Comparison of ENCODE assay signal across 1 fruit fly cellular context in the genomic region with DNA sequence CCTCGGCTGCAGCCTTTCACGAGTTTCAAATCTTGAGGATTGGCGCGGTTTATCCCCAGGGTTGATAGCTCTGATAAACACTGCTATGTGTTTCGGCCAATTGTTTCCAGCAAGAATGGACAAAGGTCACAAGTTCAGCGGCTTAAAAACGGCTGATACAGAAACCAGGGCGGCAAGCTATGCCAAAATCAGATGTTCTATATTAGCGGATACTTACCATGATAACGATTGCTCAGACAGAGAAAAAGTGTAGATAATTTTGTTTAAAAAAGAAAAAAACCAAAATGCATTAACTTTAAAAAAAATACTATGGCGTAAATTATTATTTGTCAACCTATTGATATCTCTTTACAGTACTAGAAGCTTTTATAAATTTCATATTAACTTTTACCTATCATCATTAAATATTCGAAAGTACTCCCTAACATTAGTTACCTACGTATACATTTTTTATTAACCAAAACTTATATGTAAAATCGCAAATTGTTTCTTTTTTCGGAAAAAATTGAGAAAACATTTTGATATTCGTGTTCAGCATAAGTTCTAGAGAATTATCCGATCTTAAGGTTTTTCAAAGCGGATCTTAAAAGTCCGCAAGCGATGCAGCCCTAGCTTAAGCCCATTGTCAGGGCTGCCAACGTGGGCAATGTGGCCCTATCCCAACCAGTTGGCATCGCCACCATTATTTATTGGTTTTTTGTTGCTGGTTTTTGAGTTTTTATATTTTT.
TF ChIP-seq lines count a peak whose summit lies in the region.

A gene (minus strand): TSS at position 339 of the 728 bp plus-strand sequence.
A gene (plus strand): TSS at position 658 of the 728 bp plus-strand sequence.

TF ChIP-seq in whole organism, embryonic, 481 proteins besides CTCF, POLR2A, EP300 and RAD21 (continued from another document and continues in another):
- TF ChIP-seq sisA (GFP tag; IDR thresholded peaks at IDR 0.05; lab: Robert Waterston, UW) (peak; percentile 76), CG17385 (GFP tag; optimal IDR thresholded peaks at IDR 0.05; lab: Kevin White, UChicago) (peak; percentile 68), fd96Cb (tag; optimal IDR thresholded peaks at IDR 0.05; lab: Kevin White, UChicago) (peak; percentile 8), Rx (GFP tag; IDR thresholded peaks at IDR 0.05; lab: Robert Waterston, UW) (no peak), salm (tag; optimal IDR thresholded peaks at IDR 0.05; lab: Kevin White, UChicago) (peak; percentile 41), H15 (GFP tag; IDR thresholded peaks at IDR 0.05; lab: Robert Waterston, UW) (no peak; the same call in 2 of the 3 replicates), run (tag; optimal IDR thresholded peaks at IDR 0.05; lab: Kevin White, UChicago) (peak; percentile 36), Spps (tag; optimal IDR thresholded peaks at IDR 0.05; lab: Kevin White, UChicago) (no peak), ind (GFP tag; optimal IDR thresholded peaks at IDR 0.05; lab: Kevin White, UChicago) (peak; percentile 62), CG10209 (GFP tag; optimal IDR thresholded peaks at IDR 0.05; lab: Kevin White, UChicago) (peak; percentile 66), CG10565 (GFP tag; optimal IDR thresholded peaks at IDR 0.05; lab: Kevin White, UChicago) (no peak), D19B (GFP tag; optimal IDR thresholded peaks at IDR 0.05; lab: Kevin White, UChicago) (peak; percentile 82), Xrp1 (GFP tag; IDR thresholded peaks at IDR 0.05; lab: Robert Waterston, UW) (0 out of 2 replicates have a peak, but pooled peaks have one; percentile 46), cas (GFP tag; IDR thresholded peaks at IDR 0.05; lab: Robert Waterston, UW) (peak; percentile 12; the same call in 1 of the 2 replicates), GATAe (GFP tag; conservative IDR thresholded peaks at IDR 0.05; lab: Robert Waterston, UW) (no peak), caup (GFP tag; optimal IDR thresholded peaks at IDR 0.05; lab: Kevin White, UChicago; ENCODE audit: severe bottlenecking) (peak; percentile 49), jumu (GFP tag; optimal IDR thresholded peaks at IDR 0.05; lab: Kevin White, UChicago) (peak; percentile 84), CG2678 (tag; optimal IDR thresholded peaks at IDR 0.05; lab: Kevin White, UChicago) (peak; percentile 84), prd (optimal IDR thresholded peaks at IDR 0.05; lab: Kevin White, UChicago) (no peak), prd (GFP tag; IDR thresholded peaks at IDR 0.05; lab: Robert Waterston, UW) (peak; percentile 62; the same call in 2 of the 3 replicates), hth (optimal IDR thresholded peaks at IDR 0.05; lab: Kevin White, UChicago) (no peak), lbe (GFP tag; optimal IDR thresholded peaks at IDR 0.05; lab: Kevin White, UChicago) (no peak), Ravus (GFP tag; IDR thresholded peaks at IDR 0.05; lab: Robert Waterston, UW) (no peak), Poxn (GFP tag; IDR thresholded peaks at IDR 0.05; lab: Robert Waterston, UW) (peak; percentile 42; the same call in 1 of the 2 replicates), fru (optimal IDR thresholded peaks at IDR 0.05; lab: Kevin White, UChicago) (no peak), Optix (GFP tag; IDR thresholded peaks at IDR 0.05; lab: Robert Waterston, UW) (peak; percentile 35; the same call in 1 of the 3 replicates), CG2875 (GFP tag; optimal IDR thresholded peaks at IDR 0.05; lab: Kevin White, UChicago) (no peak), toy (GFP tag; IDR thresholded peaks at IDR 0.05; lab: Robert Waterston, UW) (peak; percentile 18; the same call in 1 of the 2 replicates), schlank (tag; optimal IDR thresholded peaks at IDR 0.05; lab: Kevin White, UChicago) (peak; percentile 67), CG10979 (tag; optimal IDR thresholded peaks at IDR 0.05; lab: Kevin White, UChicago) (peak; percentile 40), CG2116 (GFP tag; optimal IDR thresholded peaks at IDR 0.05; lab: Kevin White, UChicago) (peak; percentile 60), CG3726 (GFP tag; IDR thresholded peaks at IDR 0.05; lab: Robert Waterston, UW) (no peak), hbn (GFP tag; IDR thresholded peaks at IDR 0.05; lab: Robert Waterston, UW; ENCODE audit: partially characterized antibody) (no peak), nau (GFP tag; optimal IDR thresholded peaks at IDR 0.05; lab: Kevin White, UChicago) (no peak), Oli (tag; optimal IDR thresholded peaks at IDR 0.05; lab: Kevin White, UChicago) (peak; percentile 78), CG12104 (GFP tag; optimal IDR thresholded peaks at IDR 0.05; lab: Kevin White, UChicago) (peak; percentile 72), CG2889 (GFP tag; IDR thresholded peaks at IDR 0.05; lab: Robert Waterston, UW) (peak; percentile 47; the same call in 1 of the 3 replicates), phol (tag; optimal IDR thresholded peaks at IDR 0.05; lab: Kevin White, UChicago) (peak; percentile 69), Camta (GFP tag; optimal IDR thresholded peaks at IDR 0.05; lab: Kevin White, UChicago) (peak; percentile 91), Taf1 (GFP tag; IDR thresholded peaks at IDR 0.05; lab: Robert Waterston, UW) (peak; percentile 10; the same call in 1 of the 2 replicates), CG11456 (GFP tag; IDR thresholded peaks at IDR 0.05; lab: Robert Waterston, UW) (peak; percentile 90), gsb-n (tag; optimal IDR thresholded peaks at IDR 0.05; lab: Kevin White, UChicago) (no peak), CG31365 (tag; optimal IDR thresholded peaks at IDR 0.05; lab: Kevin White, UChicago) (no peak), CG6683 (GFP tag; optimal IDR thresholded peaks at IDR 0.05; lab: Kevin White, UChicago) (no peak), YL-1 (GFP tag; optimal IDR thresholded peaks at IDR 0.05; lab: Kevin White, UChicago) (peak; percentile 55), Stat92E (GFP tag; optimal IDR thresholded peaks at IDR 0.05; lab: Kevin White, UChicago) (no peak), peb (GFP tag; IDR thresholded peaks at IDR 0.05; lab: Robert Waterston, UW) (no peak), CG9932 (GFP tag; IDR thresholded peaks at IDR 0.05; lab: Robert Waterston, UW) (peak; percentile 78), amos (GFP tag; IDR thresholded peaks at IDR 0.05; lab: Robert Waterston, UW; ENCODE audit: partially characterized antibody) (no peak), NfI (GFP tag; optimal IDR thresholded peaks at IDR 0.05; lab: Kevin White, UChicago) (peak; percentile 72), h (optimal IDR thresholded peaks at IDR 0.05; lab: Kevin White, UChicago) (no peak), gcm (GFP tag; optimal IDR thresholded peaks at IDR 0.05; lab: Kevin White, UChicago) (peak; percentile 60), pan (optimal IDR thresholded peaks at IDR 0.05; lab: Kevin White, UChicago) (no peak), pan (GFP tag; optimal IDR thresholded peaks at IDR 0.05 in 1 of 2, IDR thresholded peaks at IDR 0.05 in 1 of 2) (peak in 1 of 2 experiments; percentile 53), CHES-1-like (GFP tag; optimal IDR thresholded peaks at IDR 0.05; lab: Kevin White, UChicago) (peak; percentile 74), CG30020 (tag; optimal IDR thresholded peaks at IDR 0.05; lab: Kevin White, UChicago) (peak; percentile 62), maf-S (GFP tag; optimal IDR thresholded peaks at IDR 0.05; lab: Kevin White, UChicago) (peak; percentile 73), crol (GFP tag; IDR thresholded peaks at IDR 0.05; lab: Robert Waterston, UW) (no peak), B-H2 (GFP tag; optimal IDR thresholded peaks at IDR 0.05; lab: Kevin White, UChicago) (peak; percentile 74), vfl (GFP tag; optimal IDR thresholded peaks at IDR 0.05; lab: Kevin White, UChicago) (peak; percentile 85), NC2β (GFP tag; optimal IDR thresholded peaks at IDR 0.05; lab: Kevin White, UChicago) (peak; percentile 54), Hr39 (optimal IDR thresholded peaks at IDR 0.05; lab: Kevin White, UChicago) (no peak), usp (GFP tag; optimal IDR thresholded peaks at IDR 0.05; lab: Kevin White, UChicago) (no peak), sd (tag; optimal IDR thresholded peaks at IDR 0.05; lab: Kevin White, UChicago) (peak; percentile 22), CG15011 (GFP tag; optimal IDR thresholded peaks at IDR 0.05; lab: Kevin White, UChicago) (no peak), CG33557 (GFP tag; optimal IDR thresholded peaks at IDR 0.05; lab: Kevin White, UChicago) (peak; percentile 65), E2f1 (GFP tag; IDR thresholded peaks at IDR 0.05; lab: Robert Waterston, UW) (peak; percentile 44; the same call in 1 of the 2 replicates), dan (GFP tag; IDR thresholded peaks at IDR 0.05; lab: Robert Waterston, UW) (no peak), CG3281 (GFP tag; optimal IDR thresholded peaks at IDR 0.05; lab: Kevin White, UChicago) (peak; percentile 68), CG12744 (GFP tag; optimal IDR thresholded peaks at IDR 0.05; lab: Kevin White, UChicago) (peak; percentile 23), D19A (tag; optimal IDR thresholded peaks at IDR 0.05; lab: Kevin White, UChicago) (no peak), CG12236 (GFP tag; optimal IDR thresholded peaks at IDR 0.05; lab: Kevin White, UChicago) (no peak), zfh1 (GFP tag; IDR thresholded peaks at IDR 0.05; lab: Robert Waterston, UW) (peak; percentile 52; the same call in 2 of the 3 replicates), tin (GFP tag; optimal IDR thresholded peaks at IDR 0.05; lab: Kevin White, UChicago) (peak; percentile 61), ems (GFP tag; optimal IDR thresholded peaks at IDR 0.05; lab: Kevin White, UChicago) (peak; percentile 89), sima (GFP tag; optimal IDR thresholded peaks at IDR 0.05; lab: Kevin White, UChicago) (peak; percentile 8), CG34224 (GFP tag; IDR thresholded peaks at IDR 0.05; lab: Robert Waterston, UW; ENCODE audit: partially characterized antibody) (no peak), az2 (GFP tag; optimal IDR thresholded peaks at IDR 0.05; lab: Kevin White, UChicago) (peak; percentile 76), Ssrp (tag; optimal IDR thresholded peaks at IDR 0.05; lab: Kevin White, UChicago) (peak; percentile 43), CG15479 (GFP tag; optimal IDR thresholded peaks at IDR 0.05; lab: Kevin White, UChicago) (no peak), chn (GFP tag; optimal IDR thresholded peaks at IDR 0.05; lab: Kevin White, UChicago) (peak; percentile 59), CG5180 (GFP tag; optimal IDR thresholded peaks at IDR 0.05; lab: Kevin White, UChicago) (no peak), Gug (GFP tag; IDR thresholded peaks at IDR 0.05; lab: Robert Waterston, UW) (peak; percentile 62; the same call in 3 of the 4 replicates), sim (GFP tag; IDR thresholded peaks at IDR 0.05; lab: Robert Waterston, UW) (no peak), CG1529 (GFP tag; optimal IDR thresholded peaks at IDR 0.05; lab: Kevin White, UChicago) (peak; percentile 25), CG9797 (GFP tag; optimal IDR thresholded peaks at IDR 0.05; lab: Kevin White, UChicago) (no peak), Bgb (GFP tag; IDR thresholded peaks at IDR 0.05; lab: Robert Waterston, UW; ENCODE audit: partially characterized antibody) (no peak), CG17328 (GFP tag; IDR thresholded peaks at IDR 0.05; lab: Robert Waterston, UW) (peak; percentile 51; the same call in 1 of the 2 replicates), CG3995 (GFP tag; optimal IDR thresholded peaks at IDR 0.05; lab: Kevin White, UChicago) (no peak), Scr (GFP tag; IDR thresholded peaks at IDR 0.05; lab: Robert Waterston, UW; ENCODE audit: partially characterized antibody) (no peak), ttk (GFP tag; IDR thresholded peaks at IDR 0.05; lab: Robert Waterston, UW) (peak; percentile 39; the same call in 1 of the 2 replicates), lola (GFP tag; optimal IDR thresholded peaks at IDR 0.05; lab: Kevin White, UChicago) (peak in 1 of 3 experiments; percentile 85), CG8089 (GFP tag; optimal IDR thresholded peaks at IDR 0.05; lab: Kevin White, UChicago) (peak; percentile 39), al (GFP tag; IDR thresholded peaks at IDR 0.05; lab: Robert Waterston, UW) (peak; percentile 24), gsb (GFP tag; IDR thresholded peaks at IDR 0.05; lab: Robert Waterston, UW) (peak; percentile 39; the same call in 1 of the 2 replicates), CkIIα-i1 (GFP tag; IDR thresholded peaks at IDR 0.05; lab: Robert Waterston, UW) (no peak), Mes4 (GFP tag; optimal IDR thresholded peaks at IDR 0.05; lab: Kevin White, UChicago) (peak; percentile 48), Awh (GFP tag; IDR thresholded peaks at IDR 0.05; lab: Robert Waterston, UW) (no peak), chif (GFP tag; optimal IDR thresholded peaks at IDR 0.05; lab: Kevin White, UChicago) (peak; percentile 64 to 77), NFAT (GFP tag; IDR thresholded peaks at IDR 0.05; lab: Robert Waterston, UW) (peak; percentile 77), CG30403 (GFP tag; optimal IDR thresholded peaks at IDR 0.05; lab: Kevin White, UChicago) (peak; percentile 94), ssp (GFP tag; IDR thresholded peaks at IDR 0.05; lab: Robert Waterston, UW) (0 out of 2 replicates have a peak, but pooled peaks have one; percentile 16), ftz-f1 (GFP tag; optimal IDR thresholded peaks at IDR 0.05; lab: Kevin White, UChicago) (peak; percentile 64), zf30C (GFP tag; optimal IDR thresholded peaks at IDR 0.05; lab: Kevin White, UChicago) (no peak), Ets65A (GFP tag; lab: Kevin White, UChicago) (peak; percentile 98), CG13775 (GFP tag; optimal IDR thresholded peaks at IDR 0.05; lab: Kevin White, UChicago) (peak; percentile 100), CG10321 (GFP tag; IDR thresholded peaks at IDR 0.05; lab: Robert Waterston, UW) (no peak), Hmr (GFP tag; optimal IDR thresholded peaks at IDR 0.05; lab: Kevin White, UChicago) (peak; percentile 84), jing (GFP tag; optimal IDR thresholded peaks at IDR 0.05; lab: Kevin White, UChicago) (no peak), CG4730 (GFP tag; IDR thresholded peaks at IDR 0.05; lab: Robert Waterston, UW) (peak; percentile 50), CrebB (tag; optimal IDR thresholded peaks at IDR 0.05; lab: Kevin White, UChicago) (no peak), Dp (GFP tag; optimal IDR thresholded peaks at IDR 0.05; lab: Kevin White, UChicago) (peak; percentile 37), CG8765 (GFP tag; IDR thresholded peaks at IDR 0.05; lab: Robert Waterston, UW) (no peak; the same call in 1 of the 2 replicates), Atf3 (GFP tag; optimal IDR thresholded peaks at IDR 0.05; lab: Kevin White, UChicago) (peak; percentile 50), CG6654 (GFP tag; optimal IDR thresholded peaks at IDR 0.05; lab: Kevin White, UChicago) (no peak), Lpt (GFP tag; optimal IDR thresholded peaks at IDR 0.05; lab: Kevin White, UChicago) (no peak), sqz (GFP tag; optimal IDR thresholded peaks at IDR 0.05; lab: Kevin White, UChicago) (no peak), CG3847 (GFP tag; IDR thresholded peaks at IDR 0.05; lab: Robert Waterston, UW) (peak; percentile 62), CG10462 (GFP tag; optimal IDR thresholded peaks at IDR 0.05; lab: Kevin White, UChicago) (peak; percentile 19), cwo (GFP tag; optimal IDR thresholded peaks at IDR 0.05; lab: Kevin White, UChicago) (peak; percentile 57)
